Worm (Caenorhabditis elegans): ENCODE results near the gene npp-10.

npp-10 gene

ce11 chrIII:5985340-5985739 is 34.0 kb downstream of the npp-10 start, which contains the start of gene T04C9.3:
Gene T04C9.3, plus strand, starts transcription at chrIII:5985640.
- TF ChIP-seq nhr-11 (tag; optimal IDR thresholded peaks at IDR 0.05) = no peak
- TF ChIP-seq sea-2 (GFP tag; optimal IDR thresholded peaks at IDR 0.05) = no peak
- no peak for TF ChIP-seq lin-39 (tag; optimal IDR thresholded peaks at IDR 0.05)
- no peak for TF ChIP-seq snpc-4 (tag; optimal IDR thresholded peaks at IDR 0.05)
- no peak for TF ChIP-seq nhr-67 (tag; optimal IDR thresholded peaks at IDR 0.05)
- TF ChIP-seq nhr-25 (tag; optimal IDR thresholded peaks at IDR 0.05) = no peak
- TF ChIP-seq elt-1 (tag; optimal IDR thresholded peaks at IDR 0.05) = no peak
- TF ChIP-seq nhr-28 (tag; optimal IDR thresholded peaks at IDR 0.05) = no peak
- TF ChIP-seq hmg-11 (tag; optimal IDR thresholded peaks at IDR 0.05) = no peak
- TF ChIP-seq fkh-10 (GFP tag; optimal IDR thresholded peaks at IDR 0.05) = no peak
- no peak for TF ChIP-seq jun-1 (tag; optimal IDR thresholded peaks at IDR 0.05)
- TF ChIP-seq egl-5 (tag; optimal IDR thresholded peaks at IDR 0.05) = no peak

DNA sequence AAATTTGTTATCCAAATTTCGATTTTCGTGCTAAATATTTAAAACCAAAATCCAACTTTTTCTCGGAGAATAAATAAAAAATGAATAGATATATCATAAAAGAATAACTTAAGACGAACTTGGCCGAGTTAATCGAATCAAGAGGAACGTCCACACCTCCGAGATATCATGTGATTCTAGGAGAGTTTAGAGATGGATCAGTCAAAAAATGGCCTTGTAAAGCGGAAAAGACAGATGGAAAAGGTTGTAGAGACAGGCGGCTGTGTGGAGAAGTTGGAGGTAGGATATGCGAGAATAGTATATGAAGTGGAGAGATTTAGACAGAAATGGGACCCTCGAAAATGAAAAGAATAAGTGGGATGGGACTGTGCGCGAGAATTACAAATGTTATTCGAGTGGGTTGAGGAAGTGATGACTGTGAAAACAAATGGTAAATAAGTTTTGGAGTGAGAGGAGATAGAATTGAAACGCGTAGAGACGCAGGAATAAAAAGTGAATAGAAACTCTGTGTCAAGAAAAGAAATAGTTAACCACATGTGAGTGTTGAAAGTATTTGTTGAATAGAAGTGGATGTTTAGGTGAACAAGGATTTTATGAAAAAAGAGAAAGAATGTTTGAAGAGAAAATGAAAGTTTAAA is 36.5 kb downstream of the npp-10 start:
- TF ChIP-seq mml-1 (tag; optimal IDR thresholded peaks at IDR 0.05) (no peak), nhr-25 (tag; optimal IDR thresholded peaks at IDR 0.05) (peak; percentile 55), eor-1 (tag; optimal IDR thresholded peaks at IDR 0.05) (no peak), pha-4 (tag; optimal IDR thresholded peaks at IDR 0.05) (peak; percentile 46), nhr-23 (tag; optimal IDR thresholded peaks at IDR 0.05) (peak; percentile 20)

- no peak for TF ChIP-seq tbx-2 (tag; optimal IDR thresholded peaks at IDR 0.05)
- TF ChIP-seq nhr-28 (tag; optimal IDR thresholded peaks at IDR 0.05) = no peak
- no peak for TF ChIP-seq nhr-23 (tag; optimal IDR thresholded peaks at IDR 0.05)
- TF ChIP-seq fos-1 (tag; optimal IDR thresholded peaks at IDR 0.05) = no peak
These were observed 37.3 kb downstream of the npp-10 start, which contains the start of gene frm-2 for ce11 chrIII:5982026-5982425. Gene frm-2, minus strand, starts transcription at chrIII:5982126.

ce11 chrIII:5981407-5981806 is 38.0 kb downstream of the npp-10 start:
- TF ChIP-seq hmg-11 (tag; optimal IDR thresholded peaks at IDR 0.05) = no peak
- TF ChIP-seq ceh-28 (tag; optimal IDR thresholded peaks at IDR 0.05) = no peak
- no peak for TF ChIP-seq nhr-67 (tag; optimal IDR thresholded peaks at IDR 0.05)
- no peak for TF ChIP-seq mdl-1 (tag; optimal IDR thresholded peaks at IDR 0.05)
- no peak for TF ChIP-seq nfya-1 (tag; optimal IDR thresholded peaks at IDR 0.05; ENCODE audit: insufficient read depth)
- TF ChIP-seq elt-2 (tag; optimal IDR thresholded peaks at IDR 0.05) = peak; percentile 88
- no peak for TF ChIP-seq nhr-12 (tag; optimal IDR thresholded peaks at IDR 0.05)
- peak; percentile 50 for TF ChIP-seq jun-1 (tag; optimal IDR thresholded peaks at IDR 0.05)
- no peak for TF ChIP-seq ztf-11 (tag; optimal IDR thresholded peaks at IDR 0.05)
- no peak for TF ChIP-seq lin-15B (tag; optimal IDR thresholded peaks at IDR 0.05)
- TF ChIP-seq eor-1 (tag; optimal IDR thresholded peaks at IDR 0.05) = no peak
- TF ChIP-seq ama-1 (optimal IDR thresholded peaks at IDR 0.05) = no peak
- TF ChIP-seq elt-3 (tag; optimal IDR thresholded peaks at IDR 0.05) = no peak
- TF ChIP-seq nhr-11 (tag; optimal IDR thresholded peaks at IDR 0.05) = no peak
- no peak for TF ChIP-seq fkh-2 (tag; optimal IDR thresholded peaks at IDR 0.05)
- TF ChIP-seq nhr-28 (tag; optimal IDR thresholded peaks at IDR 0.05) = no peak
- no peak for TF ChIP-seq ceh-82 (tag; optimal IDR thresholded peaks at IDR 0.05)
- TF ChIP-seq pqm-1 (tag; optimal IDR thresholded peaks at IDR 0.05) = peak; percentile 85
- peak; percentile 83 for TF ChIP-seq skn-1 (tag; optimal IDR thresholded peaks at IDR 0.05)
- no peak for TF ChIP-seq nhr-76 (tag; optimal IDR thresholded peaks at IDR 0.05)
- TF ChIP-seq nhr-25 (tag; optimal IDR thresholded peaks at IDR 0.05) = no peak
- no peak for TF ChIP-seq R02D3.7 (tag; optimal IDR thresholded peaks at IDR 0.05)
- no peak for TF ChIP-seq lsy-12 (tag; optimal IDR thresholded peaks at IDR 0.05)
- TF ChIP-seq lin-39 (tag; optimal IDR thresholded peaks at IDR 0.05) = no peak
- TF ChIP-seq ceh-16 (tag; optimal IDR thresholded peaks at IDR 0.05) = no peak
- TF ChIP-seq nhr-77 (tag; optimal IDR thresholded peaks at IDR 0.05) = no peak
- peak; percentile 1 for TF ChIP-seq pha-4 (tag; optimal IDR thresholded peaks at IDR 0.05)
- TF ChIP-seq unc-62 (GFP tag; optimal IDR thresholded peaks at IDR 0.05) = no peak

All from whole organism, L3 larva.